Fruit fly (Drosophila melanogaster) Kc167 (cell line): Measurements from ENCODE around the gene Cyp311a1.

Source experiments
- Myc ChIP-seq: fragments of >200 bp; optimal IDR thresholded peaks from 2 replicates; lab custom pipeline; 2017; ENCODE audit warnings: missing external identifiers
- Sin3A ChIP-seq: fragments of >200 bp; optimal IDR thresholded peaks from 2 replicates; lab custom pipeline; 2018; ENCODE audit warnings: missing external identifiers
- insv ChIP-seq: fragments of >200 bp; optimal IDR thresholded peaks from 3 replicates; lab custom pipeline; 2018; ENCODE audit warnings: missing external identifiers
- psq ChIP-seq: fragments of >200 bp; optimal IDR thresholded peaks from 2 replicates; lab custom pipeline; 2017; ENCODE audit warnings: missing external identifiers
- ttk ChIP-seq: sonication (Bioruptor generic); optimal IDR thresholded peaks from 2 replicates; lab custom pipeline; 2017; ENCODE audit warnings: missing external identifiers

dm6 chrX:12072718-12073117, 41.5 kb upstream of the Cyp311a1 start, which contains the start of gene moon:
- TF ChIP-seq ttk (lab: Kevin White, UChicago) (no peak), Myc (lab: Kevin White, UChicago) (no peak), insv (no peak), Sin3A (lab: Kevin White, UChicago) (no peak), psq (no peak)
